Worm (Caenorhabditis elegans): Measurements from ENCODE around the gene nifk-1.

nifk-1 gene

DNA sequence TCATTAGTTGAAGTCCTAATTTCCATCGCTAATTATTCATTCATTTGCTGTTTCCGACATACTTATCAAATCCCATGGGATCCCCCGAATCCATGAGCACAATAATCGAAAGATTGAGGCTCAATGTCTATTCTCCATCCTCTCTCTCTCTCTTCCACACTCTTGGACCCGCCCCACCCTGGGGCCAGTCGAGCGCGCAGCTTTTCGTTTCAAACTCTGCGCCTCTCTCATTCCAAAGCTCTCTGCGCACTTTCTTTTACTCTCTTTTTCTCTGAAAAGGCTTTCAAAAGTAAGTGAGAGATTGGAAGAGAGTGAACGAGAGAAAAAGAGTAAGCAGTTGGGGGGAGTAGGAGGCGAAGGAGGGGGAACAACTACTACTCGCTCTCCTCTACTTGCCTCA, 28.6 kb upstream of the nifk-1 start, which contains the start of gene acy-1 (continued):
- TF ChIP-seq gmeb-2 (tag; optimal IDR thresholded peaks at IDR 0.05) (no peak), sdc-2 (tag; optimal IDR thresholded peaks at IDR 0.05) (peak; percentile 40), ceh-45 (GFP tag; IDR thresholded peaks at IDR 0.05) (no peak), ceh-34 (tag; optimal IDR thresholded peaks at IDR 0.05) (peak; percentile 79), hlh-8 (tag; optimal IDR thresholded peaks at IDR 0.05) (peak; percentile 18), dve-1 (tag; optimal IDR thresholded peaks at IDR 0.05) (peak; percentile 61), fkh-6 (tag; optimal IDR thresholded peaks at IDR 0.05) (no peak), ceh-19 (GFP tag; optimal IDR thresholded peaks at IDR 0.05) (peak; percentile 2), ceh-22 (tag; optimal IDR thresholded peaks at IDR 0.05) (no peak)

ce11 chrIII:4720620-4721227, 27.6 kb upstream of the nifk-1 start, which contains the start of gene emb-5:
emb-5 (minus strand) TSS chrIII:4720670.
- peak; percentile 21 for TF ChIP-seq unc-55 (GFP tag; optimal IDR thresholded peaks at IDR 0.05)
- peak; percentile 22 for TF ChIP-seq dve-1 (tag; optimal IDR thresholded peaks at IDR 0.05)
- TF ChIP-seq unc-42 (tag; optimal IDR thresholded peaks at IDR 0.05): peak; percentile 36
- TF ChIP-seq ceh-34 (tag; optimal IDR thresholded peaks at IDR 0.05): peak; percentile 17
- TF ChIP-seq tbx-2 (tag; optimal IDR thresholded peaks at IDR 0.05): peak; percentile 1
- no peak for TF ChIP-seq ceh-18 (tag; optimal IDR thresholded peaks at IDR 0.05)
- no peak for TF ChIP-seq nfya-1 (tag; optimal IDR thresholded peaks at IDR 0.05)
- TF ChIP-seq elt-2 (tag; optimal IDR thresholded peaks at IDR 0.05): no peak
- no peak for TF ChIP-seq ama-1 (optimal IDR thresholded peaks at IDR 0.05)
- no peak for TF ChIP-seq C38D4.7 (GFP tag; optimal IDR thresholded peaks at IDR 0.05)
- peak; percentile 42 for TF ChIP-seq ceh-31 (tag; optimal IDR thresholded peaks at IDR 0.05)
- TF ChIP-seq lin-11 (tag; optimal IDR thresholded peaks at IDR 0.05): no peak
- TF ChIP-seq pax-1 (tag; optimal IDR thresholded peaks at IDR 0.05): peak; percentile 43
- no peak for TF ChIP-seq hlh-30 (tag; optimal IDR thresholded peaks at IDR 0.05; ENCODE audit: insufficient read depth)
- TF ChIP-seq sox-2 (GFP tag; IDR thresholded peaks at IDR 0.05): peak; percentile 29; the same call in 1 of the 2 replicates
- no peak for TF ChIP-seq nhr-11 (tag; optimal IDR thresholded peaks at IDR 0.05)
- TF ChIP-seq K09A11.1 (tag; optimal IDR thresholded peaks at IDR 0.05; ENCODE audit: insufficient read depth): no peak
- no peak for TF ChIP-seq ahr-1 (tag; optimal IDR thresholded peaks at IDR 0.05)
- no peak for TF ChIP-seq ttx-3 (tag; optimal IDR thresholded peaks at IDR 0.05)
- no peak for TF ChIP-seq madf-2 (tag; optimal IDR thresholded peaks at IDR 0.05)

ce11 chrIII:4715088-4715487, 22.0 kb upstream of the nifk-1 start, which contains the start of gene him-18:
him-18 (minus strand) TSS chrIII:4715188.
- TF ChIP-seq ceh-14 (tag; optimal IDR thresholded peaks at IDR 0.05): no peak

ce11 chrIII:4708909-4709308, 15.8 kb upstream of the nifk-1 start, which contains the start of gene T04A8.18:
T04A8.18 (plus strand) TSS chrIII:4709209.
- TF ChIP-seq ceh-34 (tag; optimal IDR thresholded peaks at IDR 0.05) (no peak), rnt-1 (tag; optimal IDR thresholded peaks at IDR 0.05) (no peak), tbx-7 (tag; optimal IDR thresholded peaks at IDR 0.05) (no peak), eyg-1 (tag; optimal IDR thresholded peaks at IDR 0.05) (no peak), pha-2 (tag; optimal IDR thresholded peaks at IDR 0.05) (no peak)

DNA sequence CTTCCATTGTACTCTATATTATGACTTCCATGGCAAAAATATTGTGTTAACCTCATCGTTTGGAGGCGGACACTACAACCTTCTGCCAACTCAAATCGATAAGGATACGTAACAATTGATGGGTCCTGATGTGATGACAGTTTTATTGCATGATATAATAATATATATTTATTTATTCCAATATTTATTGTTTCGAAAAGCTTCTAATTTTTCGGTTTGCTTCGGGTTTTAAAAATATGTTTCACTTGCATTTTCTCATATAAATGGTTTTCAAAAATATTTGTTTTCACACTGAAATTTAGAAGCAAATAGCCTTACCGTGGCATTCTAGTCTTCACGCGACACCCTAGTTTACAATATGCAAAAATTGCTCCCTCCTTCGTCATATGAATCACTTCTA, 13.6 kb upstream of the nifk-1 start, which contains the start of gene T04A8.13:
TSS of gene T04A8.13 (plus strand) at position 301 of the 400 bp plus-strand sequence.
- TF ChIP-seq F13H6.1 (tag; optimal IDR thresholded peaks at IDR 0.05) (no peak), sox-4 (tag; optimal IDR thresholded peaks at IDR 0.05) (no peak)
